Worm (Caenorhabditis elegans) whole organism, L1 larva: ENCODE measurements around the gene srd-10.

Experiments
- C34B4.2 ChIP-seq: sonication (generic microtip); optimal IDR thresholded peaks from 2 replicates; lab custom pipeline; 2017; ENCODE audit warnings: mild to moderate bottlenecking, missing genetic modification characterization, missing compliant biosample characterization
- alr-1 ChIP-seq: fragments of 200-800 bp; sonication (Bioruptor generic); optimal IDR thresholded peaks from 2 replicates; lab custom pipeline; 2018; ENCODE audit warnings: borderline replicate concordance, mild to moderate bottlenecking, missing genetic modification characterization, missing compliant biosample characterization
- efl-1 ChIP-seq, 4 experiments: fragments of 150-350 bp; optimal IDR thresholded peaks in 3 of 4; peaks in 1 of 4; 1 replicate in 1 of 4; 2 replicates in 3 of 4; lab custom pipeline; 2014; ENCODE audit warnings: missing biosample characterization in 2 of 4, missing genetic modification characterization in 2 of 4, missing genetic modification reagents in 2 of 4
- egl-27 ChIP-seq, 2 experiments: fragments of 150-350 bp in 1 of 2; sonication (generic microtip); optimal IDR thresholded peaks; 3 replicates each; lab custom pipeline; 2017 to 2018; ENCODE audit warnings: missing biosample characterization in 2 of 2, missing genetic modification characterization in 2 of 2, missing genetic modification reagents in 2 of 2
- jun-1 ChIP-seq: fragments of 150-350 bp; optimal IDR thresholded peaks from 2 replicates; lab custom pipeline; 2014; ENCODE audit warnings: missing biosample characterization, missing genetic modification reagents, missing genetic modification characterization
- mdl-1 ChIP-seq, 2 experiments: fragments of 150-350 bp; optimal IDR thresholded peaks; 2 replicates each; lab custom pipeline; 2014 to 2017; ENCODE audit warnings: missing biosample characterization in 2 of 2, missing genetic modification characterization in 2 of 2, inconsistent platforms in 1 of 2
- nhr-237 ChIP-seq: fragments of 150-350 bp; optimal IDR thresholded peaks from 2 replicates; lab custom pipeline; 2014; ENCODE audit warnings: missing biosample characterization, missing genetic modification characterization
- nhr-76 ChIP-seq: sonication (generic microtip); optimal IDR thresholded peaks from 2 replicates; lab custom pipeline; 2017; ENCODE audit warnings: missing biosample characterization, missing genetic modification characterization
- sptf-1 ChIP-seq: fragments of 150-350 bp; optimal IDR thresholded peaks from 2 replicates; lab custom pipeline; 2014; ENCODE audit warnings: missing biosample characterization, missing genetic modification characterization
- ztf-11 ChIP-seq, 2 experiments: sonication (generic microtip); optimal IDR thresholded peaks; 2 replicates each; lab custom pipeline; 2016 to 2017; ENCODE audit warnings: missing genetic modification characterization in 2 of 2, missing biosample characterization in 1 of 2, missing compliant biosample characterization in 1 of 2
- ztf-4 ChIP-seq: fragments of 150-350 bp; optimal IDR thresholded peaks from 2 replicates; lab custom pipeline; 2014; ENCODE audit warnings: missing biosample characterization, missing genetic modification characterization

- TF ChIP-seq C34B4.2 (tag; lab: Kevin White, UChicago) (no peak), mdl-1 (tag; optimal IDR thresholded peaks at IDR 0.05; lab: Kevin White, UChicago) (no peak), efl-1 (optimal IDR thresholded peaks at IDR 0.05; lab: Kevin White, UChicago) (no peak), efl-1 (GFP tag; optimal IDR thresholded peaks at IDR 0.05 in 1 of 2; lab: Kevin White, UChicago) (no peak), egl-27 (tag; optimal IDR thresholded peaks at IDR 0.05; lab: Kevin White, UChicago) (no peak), alr-1 (tag; lab: Kevin White, UChicago) (no peak), ztf-4 (tag; lab: Kevin White, UChicago) (no peak), jun-1 (no peak), nhr-237 (tag; lab: Kevin White, UChicago) (no peak), nhr-76 (tag; lab: Kevin White, UChicago) (no peak), ztf-11 (tag; optimal IDR thresholded peaks at IDR 0.05; lab: Kevin White, UChicago) (no peak), sptf-1 (tag; lab: Kevin White, UChicago) (no peak)
Measured at ce11 chrIV:13575673-13576072, 840 bp downstream of the srd-10 start.
